Worm (Caenorhabditis elegans) whole organism, L3 larva: ENCODE data around the gene rps-23.

Experiments used
- aly-2 ChIP-seq: fragments of 150-350 bp; optimal IDR thresholded peaks from 2 replicates; lab custom pipeline; 2014; ENCODE audit warnings: missing biosample characterization, missing genetic modification characterization
- ceh-82 ChIP-seq: fragments of 150-350 bp; optimal IDR thresholded peaks from 2 replicates; lab custom pipeline; 2014; ENCODE audit warnings: missing biosample characterization, missing genetic modification characterization
- elt-3 ChIP-seq, 3 experiments: fragments of 150-350 bp in 1 of 3; sonication (generic microtip) in 2 of 3; optimal IDR thresholded peaks; 2 replicates in 2 of 3; 4 replicates in 1 of 3; lab custom pipeline; 2014 to 2017; ENCODE audit warnings: missing biosample characterization in 3 of 3, missing genetic modification characterization in 3 of 3
- fkh-10 ChIP-seq: sonication (generic microtip); optimal IDR thresholded peaks from 2 replicates; lab custom pipeline; 2017; ENCODE audit warnings: missing biosample characterization, missing genetic modification reagents, missing genetic modification characterization
- lin-15B ChIP-seq: fragments of 150-350 bp; optimal IDR thresholded peaks from 2 replicates; lab custom pipeline; 2014; ENCODE audit warnings: missing biosample characterization, missing genetic modification characterization
- nhr-23 ChIP-seq: fragments of 150-350 bp; optimal IDR thresholded peaks from 2 replicates; lab custom pipeline; 2014; ENCODE audit warnings: missing biosample characterization, missing genetic modification reagents, missing genetic modification characterization
- nhr-28 ChIP-seq: fragments of 150-350 bp; optimal IDR thresholded peaks from 2 replicates; lab custom pipeline; 2014; ENCODE audit warnings: missing biosample characterization, missing genetic modification characterization
- nhr-76 ChIP-seq: fragments of 150-350 bp; sonication (generic microtip); optimal IDR thresholded peaks from 5 replicates; lab custom pipeline; 2014; ENCODE audit warnings: missing biosample characterization, missing genetic modification characterization
- pqm-1 ChIP-seq: fragments of 150-350 bp; optimal IDR thresholded peaks from 2 replicates; lab custom pipeline; 2017; ENCODE audit warnings: missing biosample characterization, missing genetic modification characterization, inconsistent platforms
- zag-1 ChIP-seq: fragments of 150-350 bp; optimal IDR thresholded peaks from 2 replicates; lab custom pipeline; 2014; ENCODE audit warnings: missing biosample characterization, missing genetic modification characterization

- TF ChIP-seq aly-2 (tag; lab: Kevin White, UChicago) = no peak
- TF ChIP-seq elt-3 (tag; optimal IDR thresholded peaks at IDR 0.05; lab: Kevin White, UChicago) = peak in 1 of 3 experiments; percentile 1
- no peak for TF ChIP-seq nhr-28 (tag; lab: Kevin White, UChicago)
- TF ChIP-seq nhr-76 (tag; lab: Kevin White, UChicago) = no peak
- no peak for TF ChIP-seq ceh-82 (tag; lab: Kevin White, UChicago)
- no peak for TF ChIP-seq lin-15B
- no peak for TF ChIP-seq pqm-1 (tag; lab: Kevin White, UChicago)
- no peak for TF ChIP-seq fkh-10 (GFP tag; lab: Kevin White, UChicago)
- no peak for TF ChIP-seq zag-1 (tag; lab: Kevin White, UChicago)
- peak; percentile 91 for TF ChIP-seq nhr-23
These were observed 12.6 kb upstream of the rps-23 start for ce11 chrIV:12403440-12403839.
